Worm (Caenorhabditis elegans): ENCODE data around the gene gst-26.

Gene gst-26

DNA sequence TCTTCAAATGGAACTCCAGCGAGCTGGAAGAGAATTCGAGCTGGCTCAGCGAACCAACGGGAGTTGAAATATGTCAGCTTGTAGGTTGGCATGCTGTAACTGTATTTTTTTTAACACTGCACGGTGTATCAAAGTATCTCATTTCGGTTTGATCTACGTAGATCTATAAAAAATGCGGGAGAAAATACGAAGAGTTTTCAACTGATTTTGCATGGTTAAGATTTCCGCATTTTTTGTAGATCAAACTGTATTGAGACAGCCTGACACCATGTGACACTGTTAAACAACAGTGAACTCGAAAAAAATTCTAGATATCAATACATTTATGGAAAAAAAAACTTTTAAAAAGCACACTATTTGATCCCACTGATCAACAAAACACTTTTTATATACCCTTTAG lies 14.1 kb upstream of the gst-26 start, which contains the start of gene gst-32:
Gene gst-32 (minus strand): TSS at position 101 of the 400 bp plus-strand sequence.
- TF ChIP-seq spr-3 (GFP tag; optimal IDR thresholded peaks at IDR 0.05) (no peak), F37D6.2 (tag; optimal IDR thresholded peaks at IDR 0.05) (no peak), lin-1 (GFP tag; IDR thresholded peaks at IDR 0.05) (no peak)

DNA sequence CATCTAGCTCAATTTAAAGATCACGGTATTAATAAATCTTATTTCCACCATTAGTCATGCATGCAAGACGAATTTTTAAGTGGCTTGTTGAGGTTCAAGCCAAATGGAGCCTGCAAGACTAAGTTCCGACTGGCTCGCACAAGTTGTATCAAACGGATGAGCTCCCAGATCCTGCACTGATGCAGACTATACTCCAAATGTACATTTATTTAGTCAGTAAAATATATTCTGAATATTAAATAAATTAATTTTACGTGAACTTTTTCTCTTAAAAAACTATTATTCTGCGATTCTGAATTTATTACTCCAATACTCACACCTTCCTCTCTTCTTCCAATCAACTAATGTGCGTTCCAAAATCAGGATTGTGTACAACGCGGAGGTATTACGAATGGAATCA lies 11.3 kb upstream of the gst-26 start, which contains the start of gene Y53F4B.36:
Gene Y53F4B.36 (plus strand): TSS at position 301 of the 400 bp plus-strand sequence.
- no peak for TF ChIP-seq ctbp-1 (GFP tag; IDR thresholded peaks at IDR 0.05)
- TF ChIP-seq mep-1 (tag; optimal IDR thresholded peaks at IDR 0.05), result no peak
- TF ChIP-seq zip-2 (tag; optimal IDR thresholded peaks at IDR 0.05), result no peak
- no peak for TF ChIP-seq F26F4.8 (GFP tag; conservative IDR thresholded peaks at IDR 0.05)
- no peak for TF ChIP-seq nhr-42 (GFP tag; IDR thresholded peaks at IDR 0.05)
- no peak for TF ChIP-seq tag-97 (GFP tag; IDR thresholded peaks at IDR 0.05)
- no peak for TF ChIP-seq nhr-76 (tag; optimal IDR thresholded peaks at IDR 0.05)
- no peak for TF ChIP-seq Y75B8A.6 (GFP tag; IDR thresholded peaks at IDR 0.05)
- TF ChIP-seq mxl-3 (GFP tag; optimal IDR thresholded peaks at IDR 0.05), result no peak
- no peak for TF ChIP-seq ceh-20 (GFP tag; IDR thresholded peaks at IDR 0.05)
- no peak for TF ChIP-seq R02D3.7 (tag; optimal IDR thresholded peaks at IDR 0.05)
- TF ChIP-seq lin-15B (tag; optimal IDR thresholded peaks at IDR 0.05), result no peak
- TF ChIP-seq dmd-8 (GFP tag; IDR thresholded peaks at IDR 0.05), result no peak
- no peak for TF ChIP-seq unc-130 (GFP tag; optimal IDR thresholded peaks at IDR 0.05)

- TF ChIP-seq aha-1 (tag) (peak; percentile 70), set-16 (GFP tag; IDR thresholded peaks at IDR 0.05) (no peak)
Measured at ce11 chrII:15174915-15175548, 10.7 kb upstream of the gst-26 start, which contains the start of gene gst-31. TSS of gene gst-31 (minus strand) at chrII:15174965.

DNA sequence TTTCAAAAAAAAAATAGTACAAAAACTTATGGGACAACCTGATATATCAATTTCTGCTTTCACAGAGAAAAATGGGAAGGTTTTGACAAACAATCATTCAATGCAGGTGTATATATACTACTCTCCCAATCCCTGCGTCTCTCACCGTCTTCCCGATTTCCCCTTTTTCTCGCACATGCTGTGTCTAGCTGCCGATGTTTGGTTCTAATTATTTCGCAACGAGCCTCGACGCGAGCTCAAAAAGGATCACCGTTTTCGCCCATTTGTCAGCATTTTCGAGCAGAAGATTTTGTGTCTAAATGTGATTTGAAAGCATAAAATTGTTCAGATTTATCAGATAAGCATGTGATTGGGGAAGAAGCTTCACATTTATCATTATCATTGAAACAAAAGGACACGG lies 8.8 kb upstream of the gst-26 start:
- peak; percentile 49 for TF ChIP-seq dve-1 (tag; optimal IDR thresholded peaks at IDR 0.05; ENCODE audit: insufficient read depth)
- no peak for TF ChIP-seq nhr-76 (tag; optimal IDR thresholded peaks at IDR 0.05)
- no peak for TF ChIP-seq mxl-3 (GFP tag; optimal IDR thresholded peaks at IDR 0.05)
- no peak for TF ChIP-seq daf-19 (GFP tag; conservative IDR thresholded peaks at IDR 0.05)
- no peak for TF ChIP-seq F37D6.2 (tag; optimal IDR thresholded peaks at IDR 0.05)
- TF ChIP-seq mes-2 (tag; optimal IDR thresholded peaks at IDR 0.05; ENCODE audit: poor library complexity, severe bottlenecking), result peak; percentile 34
- no peak for TF ChIP-seq nhr-25 (tag; optimal IDR thresholded peaks at IDR 0.05; ENCODE audit: borderline replicate concordance, insufficient read depth)
- peak; percentile 3 for TF ChIP-seq nhr-6 (tag; optimal IDR thresholded peaks at IDR 0.05)
- no peak for TF ChIP-seq aha-1 (tag)
- peak; percentile 22; the same call in 1 of the 2 replicates for TF ChIP-seq dmd-6 (GFP tag; IDR thresholded peaks at IDR 0.05)
- no peak for TF ChIP-seq ceh-20 (GFP tag; IDR thresholded peaks at IDR 0.05)
- TF ChIP-seq zfp-3 (GFP tag; conservative IDR thresholded peaks at IDR 0.05), result no peak
- TF ChIP-seq dmd-8 (GFP tag; IDR thresholded peaks at IDR 0.05), result no peak
- TF ChIP-seq arid-1 (GFP tag; conservative IDR thresholded peaks at IDR 0.05), result no peak
- TF ChIP-seq mep-1 (tag; optimal IDR thresholded peaks at IDR 0.05), result no peak
- no peak for TF ChIP-seq T26A8.4 (GFP tag; IDR thresholded peaks at IDR 0.05)
- no peak for TF ChIP-seq sdz-12 (GFP tag; optimal IDR thresholded peaks at IDR 0.05)
- TF ChIP-seq mdt-29 (GFP tag; IDR thresholded peaks at IDR 0.05), result no peak
- TF ChIP-seq fos-1 (tag; optimal IDR thresholded peaks at IDR 0.05), result no peak
- no peak for TF ChIP-seq madf-9 (GFP tag; conservative IDR thresholded peaks at IDR 0.05)
- TF ChIP-seq cey-2 (tag; optimal IDR thresholded peaks at IDR 0.05; ENCODE audit: borderline replicate concordance, insufficient read depth), result no peak
- TF ChIP-seq F26F4.8 (GFP tag; conservative IDR thresholded peaks at IDR 0.05), result no peak
- no peak for TF ChIP-seq madf-5 (GFP tag; IDR thresholded peaks at IDR 0.05)
- no peak for TF ChIP-seq php-3 (GFP tag; IDR thresholded peaks at IDR 0.05)
- 0 out of 2 replicates have a peak, but pooled peaks have one; percentile 49 for TF ChIP-seq hmg-1.1 (GFP tag; IDR thresholded peaks at IDR 0.05)
- TF ChIP-seq hif-1 (tag; optimal IDR thresholded peaks at IDR 0.05), result no peak
- TF ChIP-seq fkh-10 (GFP tag; optimal IDR thresholded peaks at IDR 0.05), result no peak
- no peak for TF ChIP-seq ceh-62 (tag; optimal IDR thresholded peaks at IDR 0.05)
- TF ChIP-seq unc-62 (GFP tag; optimal IDR thresholded peaks at IDR 0.05 in 1 of 2), result no peak
- no peak for TF ChIP-seq unc-62 (tag; optimal IDR thresholded peaks at IDR 0.05)
- TF ChIP-seq hlh-30 (tag; optimal IDR thresholded peaks at IDR 0.05; ENCODE audit: insufficient read depth), result peak; percentile 45
- no peak for TF ChIP-seq Y75B8A.6 (GFP tag; IDR thresholded peaks at IDR 0.05)
- TF ChIP-seq F10B5.3 (tag; optimal IDR thresholded peaks at IDR 0.05), result no peak
